Fruit fly (Drosophila melanogaster): ENCODE measurements around the gene CG33985.
A peak's percentile ranks its signal among the peaks of the same experiment; 100 is the strongest.

CG33985 gene

DNA sequence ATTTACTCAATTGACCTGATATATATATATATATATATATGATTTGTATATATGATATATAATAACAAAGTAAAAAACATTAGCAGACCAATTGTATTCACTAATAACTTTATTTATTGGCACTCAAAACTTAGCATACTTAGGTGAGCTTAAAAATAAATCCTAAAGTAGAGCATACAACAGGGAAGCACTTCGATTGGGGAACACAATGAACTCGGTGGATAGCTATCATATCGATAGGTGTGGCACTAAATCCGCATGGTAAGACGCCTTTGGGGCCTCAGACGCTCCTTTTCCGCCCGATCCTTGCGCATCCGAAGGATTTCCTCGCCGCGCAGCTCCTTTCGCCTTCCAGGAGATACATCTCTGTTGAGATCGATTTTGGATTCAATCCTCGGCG lies 10.2 kb downstream of the CG33985 start (continued):
- no peak for TF ChIP-seq CG8089 (GFP tag; optimal IDR thresholded peaks at IDR 0.05)
- no peak for TF ChIP-seq twi (tag; optimal IDR thresholded peaks at IDR 0.05)

DNA sequence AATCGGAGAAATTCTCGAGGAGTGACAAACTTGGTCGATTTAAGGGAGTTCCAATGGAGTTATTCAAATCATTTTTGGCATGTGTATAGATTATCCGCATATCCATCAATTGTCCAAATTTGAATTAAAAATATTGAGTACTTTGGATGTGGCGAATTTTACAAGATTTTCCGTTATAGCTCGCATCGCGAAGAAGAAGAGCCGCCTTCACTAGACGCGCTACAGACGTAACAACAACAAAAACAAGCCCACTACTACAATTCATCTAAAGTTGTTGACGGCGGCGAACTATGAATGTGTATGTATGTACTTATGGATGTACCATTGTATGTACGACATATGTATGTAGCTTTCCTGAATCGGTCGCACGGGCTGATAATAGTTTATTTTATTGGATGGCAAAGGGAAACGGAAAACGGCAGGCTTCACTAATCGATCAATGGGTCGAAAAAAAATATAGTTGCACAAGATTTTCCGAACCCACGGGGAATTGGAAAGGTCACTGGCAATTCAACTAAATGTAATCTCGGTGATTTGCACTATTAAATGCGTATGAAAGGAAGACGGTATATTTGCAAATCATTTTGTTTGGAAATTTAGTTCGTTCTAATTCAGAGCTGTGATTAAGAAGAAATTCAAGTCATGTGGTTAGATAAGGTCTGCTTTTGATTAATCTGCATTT lies 11.7 kb downstream of the CG33985 start:
- TF ChIP-seq CG10543 (GFP tag; optimal IDR thresholded peaks at IDR 0.05) (peak; percentile 73), sd (tag; optimal IDR thresholded peaks at IDR 0.05) (peak; percentile 17), CG1792 (GFP tag; optimal IDR thresholded peaks at IDR 0.05) (no peak), CG14050 (GFP tag; IDR thresholded peaks at IDR 0.05) (no peak), Antp (GFP tag; optimal IDR thresholded peaks at IDR 0.05) (no peak), tgo (GFP tag; IDR thresholded peaks at IDR 0.05) (no peak), hkb (optimal IDR thresholded peaks at IDR 0.05) (no peak), hkb (GFP tag; IDR thresholded peaks at IDR 0.05) (peak; percentile 10; the same call in 1 of the 2 replicates), stwl (tag; optimal IDR thresholded peaks at IDR 0.05) (no peak), h (optimal IDR thresholded peaks at IDR 0.05) (no peak), nerfin-1 (tag; optimal IDR thresholded peaks at IDR 0.05) (no peak), CG34376 (GFP tag; optimal IDR thresholded peaks at IDR 0.05) (peak; percentile 19), CG4360 (GFP tag; IDR thresholded peaks at IDR 0.05) (peak; percentile 81), Hr78 (GFP tag; optimal IDR thresholded peaks at IDR 0.05) (peak in 1 of 2 experiments; percentile 67), nmo (GFP tag; optimal IDR thresholded peaks at IDR 0.05) (no peak), CG7987 (GFP tag; optimal IDR thresholded peaks at IDR 0.05) (no peak), unc-4 (GFP tag; IDR thresholded peaks at IDR 0.05; ENCODE audit: partially characterized antibody) (0 out of 2 replicates have a peak, but pooled peaks have one; percentile 10), sens (GFP tag) (peak; percentile 37), CG15479 (GFP tag; optimal IDR thresholded peaks at IDR 0.05) (no peak), cas (GFP tag; IDR thresholded peaks at IDR 0.05) (no peak), CG7928 (GFP tag; optimal IDR thresholded peaks at IDR 0.05) (no peak), CG14667 (GFP tag; IDR thresholded peaks at IDR 0.05) (no peak), hb (GFP tag; IDR thresholded peaks at IDR 0.05; ENCODE audit: partially characterized antibody) (no peak), disco-r (GFP tag; optimal IDR thresholded peaks at IDR 0.05) (no peak), exex (tag; optimal IDR thresholded peaks at IDR 0.05) (peak; percentile 43), CG16815 (GFP tag; optimal IDR thresholded peaks at IDR 0.05) (no peak), sens-2 (GFP tag; IDR thresholded peaks at IDR 0.05) (no peak), B-H1 (GFP tag; IDR thresholded peaks at IDR 0.05) (no peak), CG13894 (tag; optimal IDR thresholded peaks at IDR 0.05) (no peak), D19B (GFP tag; optimal IDR thresholded peaks at IDR 0.05) (no peak), CG2199 (GFP tag; IDR thresholded peaks at IDR 0.05) (0 out of 3 replicates have a peak, but pooled peaks have one; percentile 33), Pdp1 (GFP tag; optimal IDR thresholded peaks at IDR 0.05) (peak in 1 of 2 experiments; percentile 43), chinmo (GFP tag; IDR thresholded peaks at IDR 0.05; ENCODE audit: partially characterized antibody) (peak; percentile 4; the same call in 2 of the 4 replicates), CG1024 (GFP tag; IDR thresholded peaks at IDR 0.05) (no peak), H2.0 (GFP tag; IDR thresholded peaks at IDR 0.05) (no peak), B-H2 (GFP tag; optimal IDR thresholded peaks at IDR 0.05) (peak; percentile 0), unpg (GFP tag; optimal IDR thresholded peaks at IDR 0.05) (no peak), Hand (GFP tag; optimal IDR thresholded peaks at IDR 0.05) (peak; percentile 24), cg (GFP tag; optimal IDR thresholded peaks at IDR 0.05) (peak; percentile 17), al (GFP tag; IDR thresholded peaks at IDR 0.05) (no peak), knrl (GFP tag; IDR thresholded peaks at IDR 0.05; ENCODE audit: partially characterized antibody) (no peak), crol (GFP tag; IDR thresholded peaks at IDR 0.05) (no peak), Vsx1 (GFP tag; optimal IDR thresholded peaks at IDR 0.05) (peak; percentile 28), rib (GFP tag; IDR thresholded peaks at IDR 0.05) (no peak), CG12219 (GFP tag; optimal IDR thresholded peaks at IDR 0.05) (no peak), Awh (GFP tag; IDR thresholded peaks at IDR 0.05) (no peak)

Data from whole organism, embryonic.